Worm (Caenorhabditis elegans) whole organism, young adult: ENCODE measurements around the gene srh-41.

Experiments
- B0336.3 ChIP-seq: fragments of 200-800 bp; sonication (Bioruptor generic); IDR thresholded peaks from 2 replicates; pipeline ENCODE4 v1.3.6; 2022; ENCODE audit warnings: missing genetic modification characterization, missing compliant biosample characterization
- F39B2.1 ChIP-seq: fragments of 200-800 bp; sonication (Bioruptor generic); IDR thresholded peaks from 2 replicates; pipeline ENCODE4 v1.3.6; 2022; ENCODE audit warnings: missing genetic modification reagents, missing genetic modification characterization, missing compliant biosample characterization
- Y67H2A.10 ChIP-seq: fragments of 200-800 bp; sonication (Bioruptor generic); conservative IDR thresholded peaks from 2 replicates; pipeline ENCODE4 v1.3.6; 2022; ENCODE audit warnings: missing genetic modification reagents, missing genetic modification characterization, missing compliant biosample characterization
- fkh-3 ChIP-seq: sonication (generic microtip); optimal IDR thresholded peaks from 2 replicates; lab custom pipeline; 2016; ENCODE audit warnings: mild to moderate bottlenecking, missing genetic modification characterization, missing compliant biosample characterization
- hlh-12 ChIP-seq: sonication (generic microtip); optimal IDR thresholded peaks from 2 replicates; lab custom pipeline; 2016; ENCODE audit warnings: missing genetic modification characterization, missing compliant biosample characterization
- lin-54 ChIP-seq: fragments of 200-800 bp; sonication (Bioruptor generic); optimal IDR thresholded peaks from 2 replicates; lab custom pipeline; 2018; ENCODE audit warnings: mild to moderate bottlenecking, missing genetic modification characterization, missing compliant biosample characterization
- mxl-1 ChIP-seq: sonication (generic microtip); optimal IDR thresholded peaks from 2 replicates; lab custom pipeline; 2016; ENCODE audit warnings: missing genetic modification characterization, missing compliant biosample characterization
- snpc-4 ChIP-seq, 5 experiments: fragments of 150-350 bp in 1 of 5; sonication (generic microtip) in 4 of 5; optimal IDR thresholded peaks; 2 replicates each; lab custom pipeline; 2014 to 2018; ENCODE audit warnings: missing genetic modification characterization in 5 of 5, missing biosample characterization in 3 of 5, antibody characterized with exemption in 2 of 5, mild to moderate bottlenecking in 2 of 5, missing compliant biosample characterization in 2 of 5, missing genotype in 2 of 5, moderate library complexity in 2 of 5, missing genetic modification reagents in 1 of 5
- somi-1 ChIP-seq: fragments of 200-800 bp; sonication (Bioruptor generic); optimal IDR thresholded peaks from 2 replicates; lab custom pipeline; 2018; ENCODE audit warnings: mild to moderate bottlenecking, missing genetic modification characterization, missing compliant biosample characterization
- unc-62 ChIP-seq: fragments of 150-350 bp; optimal IDR thresholded peaks from 2 replicates; lab custom pipeline; 2014; ENCODE audit warnings: missing biosample characterization, missing genetic modification reagents, missing genetic modification characterization

ce11 chrII:14288968-14289367, 1.8 kb upstream of the srh-41 start, which contains the start of gene srh-42:
- TF ChIP-seq B0336.3 (GFP tag; lab: Robert Waterston, UW) (no peak), unc-62 (GFP tag; lab: Kevin White, UChicago) (no peak), F39B2.1 (GFP tag; lab: Robert Waterston, UW) (no peak), Y67H2A.10 (GFP tag; lab: Robert Waterston, UW) (no peak), mxl-1 (tag; lab: Kevin White, UChicago) (no peak), somi-1 (GFP tag; lab: Kevin White, UChicago) (no peak), hlh-12 (no peak), fkh-3 (tag; lab: Kevin White, UChicago) (no peak), snpc-4 (GFP tag; optimal IDR thresholded peaks at IDR 0.05; lab: Kevin White, UChicago) (no peak), snpc-4 (tag; optimal IDR thresholded peaks at IDR 0.05; lab: Kevin White, UChicago) (no peak), lin-54 (GFP tag; lab: Kevin White, UChicago) (no peak)
